Worm (Caenorhabditis elegans) whole organism, early embryonic: Measurements from ENCODE around the gene ZK1010.12.

Experiments used
- ama-1 ChIP-seq: fragments of 150-350 bp; optimal IDR thresholded peaks from 2 replicates; lab custom pipeline; 2014
- hmg-4 ChIP-seq: fragments of 200-800 bp; sonication (Bioruptor generic); optimal IDR thresholded peaks from 2 replicates; lab custom pipeline; 2018; ENCODE audit warnings: mild to moderate bottlenecking, missing genetic modification characterization, missing compliant biosample characterization

DNA sequence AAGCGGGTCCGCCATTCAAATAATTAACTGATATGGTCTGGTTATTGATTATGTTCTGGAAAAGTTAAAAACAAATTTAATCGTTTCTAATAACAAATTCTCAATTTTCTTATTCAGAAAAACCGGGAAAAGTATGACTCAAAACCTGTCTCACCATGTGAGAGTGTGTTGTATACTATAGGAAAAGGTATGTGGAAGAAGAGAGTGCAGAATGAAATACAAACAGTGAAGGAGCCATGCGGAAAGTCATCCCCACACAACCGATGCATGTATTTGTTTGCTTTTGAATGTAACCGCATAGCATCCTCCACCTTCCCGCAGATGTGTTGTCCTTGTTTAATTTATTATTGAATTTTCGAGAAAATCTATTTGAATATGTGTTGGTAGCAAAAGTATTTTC, 9.4 kb downstream of the ZK1010.12 start, which contains the start of gene ZK1010.8:
- TF ChIP-seq hmg-4 = no peak
- TF ChIP-seq ama-1 (lab: Kevin White, UChicago) = no peak
